Fruit fly (Drosophila melanogaster): ENCODE results near the gene CG4367.
A peak's percentile ranks its signal among the peaks of the same experiment; 100 is the strongest.

CG4367 gene

DNA sequence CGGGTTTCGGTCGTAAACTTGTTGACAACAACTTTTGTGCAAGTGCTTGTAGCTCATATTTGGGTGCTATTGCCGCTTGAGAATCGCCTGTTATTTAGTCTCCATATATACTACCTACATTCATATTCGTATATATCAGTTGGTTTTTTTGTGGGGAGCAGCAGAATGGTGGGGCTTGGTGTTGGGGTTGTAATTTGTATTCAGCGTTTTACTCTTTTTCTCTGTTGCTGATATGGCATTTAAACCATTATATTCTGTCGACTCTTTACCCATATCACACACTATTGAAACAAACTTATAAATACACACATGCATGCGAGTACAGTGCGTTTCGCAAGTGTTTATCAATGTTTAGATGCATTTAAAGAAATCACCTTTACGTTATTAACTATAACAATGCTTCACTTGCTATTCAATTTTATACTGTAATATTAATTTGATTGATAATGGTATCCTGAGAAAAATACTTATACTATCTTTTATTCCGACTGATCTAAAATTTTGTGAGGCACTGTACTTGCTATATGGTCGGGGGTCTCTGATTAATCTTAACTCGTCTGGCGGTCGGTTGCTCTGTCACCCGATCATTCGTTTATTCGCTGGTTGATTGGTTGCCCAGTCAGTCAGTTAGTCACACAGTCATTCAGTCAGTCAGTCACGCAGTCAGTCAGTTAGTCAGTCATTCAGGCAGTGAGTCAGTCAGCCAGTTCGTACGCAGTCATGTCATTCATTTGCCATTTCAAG is 43.4 kb downstream of the CG4367 start (continued):
- TF ChIP-seq crp (GFP tag; optimal IDR thresholded peaks at IDR 0.05) (peak in 1 of 2 experiments; percentile 25), Lhr (GFP tag; optimal IDR thresholded peaks at IDR 0.05) (peak; percentile 2), CG1603 (tag; optimal IDR thresholded peaks at IDR 0.05) (peak; percentile 91), pros (GFP tag; optimal IDR thresholded peaks at IDR 0.05) (no peak), Atf6 (GFP tag; IDR thresholded peaks at IDR 0.05) (peak; percentile 93), Neu2 (GFP tag; optimal IDR thresholded peaks at IDR 0.05; ENCODE audit: borderline replicate concordance) (no peak), CG9609 (GFP tag; optimal IDR thresholded peaks at IDR 0.05) (peak; percentile 60), nerfin-2 (GFP tag; IDR thresholded peaks at IDR 0.05; ENCODE audit: partially characterized antibody) (no peak), CG13123 (GFP tag; optimal IDR thresholded peaks at IDR 0.05) (peak; percentile 10), CG30020 (tag; optimal IDR thresholded peaks at IDR 0.05) (peak; percentile 37), Rfx (GFP tag; IDR thresholded peaks at IDR 0.05) (peak; percentile 91), CG15696 (tag; optimal IDR thresholded peaks at IDR 0.05) (peak; percentile 65), sob (GFP tag; IDR thresholded peaks at IDR 0.05) (peak; percentile 88), CG18619 (GFP tag; optimal IDR thresholded peaks at IDR 0.05) (peak; percentile 87), sd (tag; optimal IDR thresholded peaks at IDR 0.05) (peak; percentile 77), ab (GFP tag; optimal IDR thresholded peaks at IDR 0.05) (no peak), CG6254 (GFP tag; optimal IDR thresholded peaks at IDR 0.05) (peak; percentile 65), D (optimal IDR thresholded peaks at IDR 0.05) (no peak), D (GFP tag; optimal IDR thresholded peaks at IDR 0.05) (peak; percentile 63), Ets97D (GFP tag; optimal IDR thresholded peaks at IDR 0.05) (no peak), CG2120 (GFP tag; optimal IDR thresholded peaks at IDR 0.05) (peak; percentile 96), D19A (tag; optimal IDR thresholded peaks at IDR 0.05) (peak; percentile 83), emc (GFP tag; optimal IDR thresholded peaks at IDR 0.05) (peak; percentile 54), sima (GFP tag; optimal IDR thresholded peaks at IDR 0.05) (no peak), NFAT (GFP tag; IDR thresholded peaks at IDR 0.05) (peak; percentile 81), CG10209 (GFP tag; optimal IDR thresholded peaks at IDR 0.05) (peak; percentile 92), CG7963 (GFP tag; IDR thresholded peaks at IDR 0.05; ENCODE audit: partially characterized antibody) (no peak), gt (GFP tag; IDR thresholded peaks at IDR 0.05) (no peak), rib (GFP tag; IDR thresholded peaks at IDR 0.05) (peak; percentile 84), CG6689 (GFP tag; IDR thresholded peaks at IDR 0.05) (peak; percentile 70), CG8765 (GFP tag; IDR thresholded peaks at IDR 0.05) (peak; percentile 48; the same call in 1 of the 2 replicates), da (GFP tag; optimal IDR thresholded peaks at IDR 0.05) (no peak), Oli (tag; optimal IDR thresholded peaks at IDR 0.05) (peak; percentile 89), disco-r (GFP tag; optimal IDR thresholded peaks at IDR 0.05) (no peak), toy (GFP tag; IDR thresholded peaks at IDR 0.05) (0 out of 2 replicates have a peak, but pooled peaks have one; percentile 57), odd (GFP tag; optimal IDR thresholded peaks at IDR 0.05) (peak; percentile 57), Tbp (GFP tag; optimal IDR thresholded peaks at IDR 0.05) (no peak), Doc3 (GFP tag; IDR thresholded peaks at IDR 0.05; ENCODE audit: partially characterized antibody) (no peak), bab2 (GFP tag; optimal IDR thresholded peaks at IDR 0.05) (peak; percentile 70), CG3065 (GFP tag; optimal IDR thresholded peaks at IDR 0.05) (peak; percentile 34), CG6272 (GFP tag; IDR thresholded peaks at IDR 0.05) (peak; percentile 57), Med (GFP tag) (peak; percentile 96), kni (GFP tag; optimal IDR thresholded peaks at IDR 0.05) (no peak), fd102C (GFP tag; optimal IDR thresholded peaks at IDR 0.05) (no peak), tna (GFP tag; IDR thresholded peaks at IDR 0.05; ENCODE audit: partially characterized antibody) (no peak), gcm2 (GFP tag; optimal IDR thresholded peaks at IDR 0.05) (peak; percentile 61), CG4328 (GFP tag; optimal IDR thresholded peaks at IDR 0.05) (peak; percentile 65), prd (optimal IDR thresholded peaks at IDR 0.05) (no peak), prd (GFP tag; IDR thresholded peaks at IDR 0.05) (peak; percentile 86), dimm (GFP tag; IDR thresholded peaks at IDR 0.05) (peak; percentile 29; the same call in 1 of the 2 replicates)
